Worm (Caenorhabditis elegans) whole organism, mixed stage, embryonic: Measurements from ENCODE around the gene dlc-1.

Experiments used
- blmp-1 ChIP-seq: fragments of 150-350 bp; optimal IDR thresholded peaks from 2 replicates; lab custom pipeline; 2014; ENCODE audit warnings: missing biosample characterization, missing genetic modification characterization
- elt-1 ChIP-seq: sonication (generic microtip); optimal IDR thresholded peaks from 2 replicates; lab custom pipeline; 2017; ENCODE audit warnings: missing genetic modification characterization, mild to moderate bottlenecking, missing compliant biosample characterization, antibody characterized with exemption, moderate library complexity, borderline replicate concordance; ENCODE audit not compliant: insufficient read depth
- mab-5 ChIP-seq: fragments of 150-350 bp; optimal IDR thresholded peaks from 2 replicates; lab custom pipeline; 2014; ENCODE audit warnings: missing biosample characterization, missing genetic modification characterization
- nhr-12 ChIP-seq: fragments of 150-350 bp; optimal IDR thresholded peaks from 2 replicates; lab custom pipeline; 2014; ENCODE audit warnings: missing biosample characterization, missing genetic modification characterization
- nhr-237 ChIP-seq: fragments of 150-350 bp; optimal IDR thresholded peaks from 2 replicates; lab custom pipeline; 2014; ENCODE audit warnings: missing biosample characterization, missing genetic modification characterization
- nhr-28 ChIP-seq: fragments of 150-350 bp; optimal IDR thresholded peaks from 2 replicates; lab custom pipeline; 2014; ENCODE audit warnings: missing biosample characterization, missing genetic modification characterization
- pha-4 ChIP-seq: fragments of 150-350 bp; optimal IDR thresholded peaks from 2 replicates; lab custom pipeline; 2018; ENCODE audit warnings: missing biosample characterization, missing genetic modification reagents, missing genetic modification characterization
- unc-39 ChIP-seq: fragments of 150-350 bp; optimal IDR thresholded peaks from 2 replicates; lab custom pipeline; 2014; ENCODE audit warnings: missing biosample characterization, missing genetic modification characterization
- unc-62 ChIP-seq: fragments of 150-350 bp; optimal IDR thresholded peaks from 2 replicates; lab custom pipeline; 2014; ENCODE audit warnings: missing biosample characterization, missing genetic modification reagents, missing genetic modification characterization

ce11 chrIII:6421973-6422511 lies 41.5 kb downstream of the dlc-1 start:
- TF ChIP-seq elt-1 (tag; lab: Kevin White, UChicago): no peak
- TF ChIP-seq unc-39 (tag; lab: Kevin White, UChicago): no peak
- TF ChIP-seq mab-5 (tag; lab: Kevin White, UChicago): no peak
- TF ChIP-seq nhr-12 (tag; lab: Kevin White, UChicago): no peak
- TF ChIP-seq nhr-237 (tag; lab: Kevin White, UChicago): no peak
- no peak for TF ChIP-seq unc-62
- no peak for TF ChIP-seq nhr-28 (tag; lab: Kevin White, UChicago)
- TF ChIP-seq pha-4: no peak
- no peak for TF ChIP-seq blmp-1 (tag; lab: Kevin White, UChicago)
